Worm (Caenorhabditis elegans) whole organism, late embryonic: ENCODE data around the gene lys-5.

Experiments used
- K09A11.1 ChIP-seq: sonication (generic microtip); optimal IDR thresholded peaks from 2 replicates; lab custom pipeline; 2017; ENCODE audit warnings: antibody characterized with exemption, mild to moderate bottlenecking, missing genetic modification characterization, missing compliant biosample characterization; ENCODE audit not compliant: insufficient read depth
- T23F11.4 ChIP-seq: fragments of 200-800 bp; sonication (Bioruptor generic); optimal IDR thresholded peaks from 2 replicates; lab custom pipeline; 2018; ENCODE audit warnings: mild to moderate bottlenecking, missing genetic modification characterization, missing compliant biosample characterization
- Y22D7AL.16 ChIP-seq: sonication (generic microtip); optimal IDR thresholded peaks from 2 replicates; lab custom pipeline; 2016; ENCODE audit warnings: missing genetic modification characterization, missing compliant biosample characterization
- ahr-1 ChIP-seq: sonication (generic microtip); optimal IDR thresholded peaks from 2 replicates; lab custom pipeline; 2016; ENCODE audit warnings: missing genetic modification characterization, missing compliant biosample characterization
- ama-1 ChIP-seq: fragments of 150-350 bp; optimal IDR thresholded peaks from 2 replicates; lab custom pipeline; 2014
- ceh-24 ChIP-seq: sonication (generic microtip); optimal IDR thresholded peaks from 2 replicates; lab custom pipeline; 2016; ENCODE audit warnings: mild to moderate bottlenecking, missing genetic modification characterization, missing compliant biosample characterization
- ceh-30 ChIP-seq: fragments of 150-350 bp; optimal IDR thresholded peaks from 2 replicates; lab custom pipeline; 2014; ENCODE audit warnings: missing biosample characterization, missing genetic modification characterization
- ceh-34 ChIP-seq: sonication (generic microtip); optimal IDR thresholded peaks from 2 replicates; lab custom pipeline; 2016; ENCODE audit warnings: mild to moderate bottlenecking, missing genetic modification characterization, missing compliant biosample characterization
- ceh-48 ChIP-seq: sonication (generic microtip); optimal IDR thresholded peaks from 2 replicates; lab custom pipeline; 2016; ENCODE audit warnings: missing genetic modification characterization, inconsistent platforms, missing compliant biosample characterization
- ceh-9 ChIP-seq: sonication (generic microtip); optimal IDR thresholded peaks from 2 replicates; lab custom pipeline; 2016; ENCODE audit warnings: mild to moderate bottlenecking, missing genetic modification characterization, inconsistent platforms, missing compliant biosample characterization
- che-1 ChIP-seq: sonication (generic microtip); optimal IDR thresholded peaks from 2 replicates; lab custom pipeline; 2016; ENCODE audit warnings: mild to moderate bottlenecking, missing genetic modification characterization, missing compliant biosample characterization
- dmd-4 ChIP-seq: sonication (generic microtip); optimal IDR thresholded peaks from 2 replicates; lab custom pipeline; 2016; ENCODE audit warnings: borderline replicate concordance, missing genetic modification characterization, missing compliant biosample characterization
- elt-2 ChIP-seq: sonication (generic microtip); optimal IDR thresholded peaks from 2 replicates; lab custom pipeline; 2016; ENCODE audit warnings: missing genetic modification reagents, missing genetic modification characterization, missing compliant biosample characterization
- ets-4 ChIP-seq: sonication (generic microtip); optimal IDR thresholded peaks from 2 replicates; lab custom pipeline; 2016; ENCODE audit warnings: missing genetic modification characterization, missing compliant biosample characterization
- eyg-1 ChIP-seq: sonication (generic microtip); optimal IDR thresholded peaks from 2 replicates; lab custom pipeline; 2016; ENCODE audit warnings: missing genotype, missing genetic modification characterization, missing compliant biosample characterization
- fax-1 ChIP-seq: sonication (generic microtip); optimal IDR thresholded peaks from 2 replicates; lab custom pipeline; 2016; ENCODE audit warnings: missing genotype, missing genetic modification characterization, missing compliant biosample characterization
- fkh-6 ChIP-seq: sonication (generic microtip); optimal IDR thresholded peaks from 2 replicates; lab custom pipeline; 2016; ENCODE audit warnings: missing genetic modification characterization, missing compliant biosample characterization
- hlh-15 ChIP-seq: sonication (generic microtip); optimal IDR thresholded peaks from 2 replicates; lab custom pipeline; 2016; ENCODE audit warnings: missing genetic modification characterization, missing compliant biosample characterization
- hlh-30 ChIP-seq: sonication (generic microtip); optimal IDR thresholded peaks from 2 replicates; lab custom pipeline; 2017; ENCODE audit warnings: antibody characterized with exemption, missing genetic modification characterization, missing compliant biosample characterization; ENCODE audit not compliant: insufficient read depth
- hlh-8 ChIP-seq: sonication (generic microtip); optimal IDR thresholded peaks from 2 replicates; lab custom pipeline; 2016; ENCODE audit warnings: missing genotype, missing genetic modification characterization, missing compliant biosample characterization
- mec-3 ChIP-seq: sonication (generic microtip); optimal IDR thresholded peaks from 2 replicates; lab custom pipeline; 2016; ENCODE audit warnings: borderline replicate concordance, missing genetic modification characterization, missing compliant biosample characterization
- nfya-1 ChIP-seq: sonication (generic microtip); optimal IDR thresholded peaks from 2 replicates; lab custom pipeline; 2017; ENCODE audit warnings: missing genetic modification characterization, mild to moderate bottlenecking, missing compliant biosample characterization, antibody characterized with exemption, moderate library complexity
- odd-2 ChIP-seq: sonication (generic microtip); optimal IDR thresholded peaks from 2 replicates; lab custom pipeline; 2017; ENCODE audit warnings: antibody characterized with exemption, mild to moderate bottlenecking, missing genetic modification characterization, missing compliant biosample characterization
- pag-3 ChIP-seq: sonication (generic microtip); optimal IDR thresholded peaks from 2 replicates; lab custom pipeline; 2016; ENCODE audit warnings: missing compliant biosample characterization, missing genetic modification characterization, borderline replicate concordance
- pat-9 ChIP-seq: fragments of 200-800 bp; sonication (Bioruptor generic); optimal IDR thresholded peaks from 2 replicates; lab custom pipeline; 2018; ENCODE audit warnings: mild to moderate bottlenecking, missing genetic modification characterization, moderate library complexity, missing compliant biosample characterization
- sox-4 ChIP-seq: sonication (generic microtip); optimal IDR thresholded peaks from 2 replicates; lab custom pipeline; 2017; ENCODE audit warnings: mild to moderate bottlenecking, missing genetic modification characterization, inconsistent platforms, missing compliant biosample characterization
- tbx-2 ChIP-seq: sonication (generic microtip); optimal IDR thresholded peaks from 2 replicates; lab custom pipeline; 2016; ENCODE audit warnings: missing genetic modification characterization, missing compliant biosample characterization
- unc-3 ChIP-seq, 2 experiments: fragments of 200-800 bp in 1 of 2; sonication (Bioruptor generic) in 1 of 2; sonication (generic microtip) in 1 of 2; conservative IDR thresholded peaks in 1 of 2; optimal IDR thresholded peaks in 1 of 2; 2 replicates each; pipeline versions ENCODE4 v1.3.6 to Lab custom; 2016 to 2022; ENCODE audit warnings: missing compliant biosample characterization in 2 of 2, missing genetic modification characterization in 2 of 2, missing genetic modification reagents in 1 of 2
- unc-42 ChIP-seq: sonication (generic microtip); optimal IDR thresholded peaks from 2 replicates; lab custom pipeline; 2016; ENCODE audit warnings: missing genotype, missing genetic modification characterization, missing compliant biosample characterization
- unc-86 ChIP-seq: sonication (generic microtip); optimal IDR thresholded peaks from 2 replicates; lab custom pipeline; 2016; ENCODE audit warnings: missing genetic modification characterization, missing compliant biosample characterization
- ztf-16 ChIP-seq: sonication (generic microtip); optimal IDR thresholded peaks from 2 replicates; lab custom pipeline; 2017; ENCODE audit warnings: missing genetic modification characterization, missing compliant biosample characterization

The lys-5 gene

ce11 chrIV:11643829-11644228 lies 18.4 kb upstream of the lys-5 start, which contains the start of gene prx-2:
prx-2 (plus strand) TSS chrIV:11644129.
- TF ChIP-seq unc-3 (GFP tag; conservative IDR thresholded peaks at IDR 0.05; lab: Robert Waterston, UW) (no peak), unc-3 (tag; optimal IDR thresholded peaks at IDR 0.05; lab: Kevin White, UChicago) (no peak), ahr-1 (tag; lab: Kevin White, UChicago) (no peak), hlh-30 (no peak), unc-42 (tag; lab: Kevin White, UChicago) (no peak), fax-1 (tag; lab: Kevin White, UChicago) (no peak), odd-2 (tag; lab: Kevin White, UChicago) (no peak), che-1 (tag; lab: Kevin White, UChicago) (no peak), T23F11.4 (GFP tag; lab: Kevin White, UChicago) (no peak), fkh-6 (tag; lab: Kevin White, UChicago) (no peak), pag-3 (no peak), ztf-16 (tag; lab: Kevin White, UChicago) (no peak), sox-4 (tag; lab: Kevin White, UChicago) (no peak), ama-1 (lab: Kevin White, UChicago) (no peak), mec-3 (tag; lab: Kevin White, UChicago) (no peak), pat-9 (no peak), ceh-48 (tag; lab: Kevin White, UChicago) (no peak), ceh-24 (tag; lab: Kevin White, UChicago) (no peak), nfya-1 (no peak)

DNA sequence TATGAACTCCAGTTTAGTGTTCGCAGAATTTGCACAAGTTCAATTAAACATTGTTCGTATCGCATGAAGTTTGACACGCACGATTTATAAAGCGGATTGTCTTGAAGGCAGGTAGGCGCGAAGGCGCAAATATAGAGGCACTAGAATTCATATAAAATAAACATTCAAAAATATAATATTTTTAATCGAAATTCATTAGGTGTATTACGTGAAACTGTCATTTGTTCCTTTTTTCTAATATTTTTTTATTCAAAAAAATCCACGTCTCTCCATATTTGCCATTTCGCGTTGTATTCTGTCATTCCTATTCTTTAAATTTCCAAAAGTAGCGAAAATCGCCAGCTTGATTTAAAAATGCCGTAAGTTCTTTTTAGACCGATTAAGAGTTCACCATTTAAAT lies 16.4 kb upstream of the lys-5 start, which contains the start of gene ZK809.1:
Gene ZK809.1, plus strand, starts transcription at position 301 of the 400 bp plus-strand sequence.
- TF ChIP-seq sox-4 (tag; lab: Kevin White, UChicago) (no peak), dmd-4 (tag; lab: Kevin White, UChicago) (no peak)

- TF ChIP-seq elt-2 (peak; percentile 71), ceh-48 (tag; lab: Kevin White, UChicago) (no peak), tbx-2 (tag; lab: Kevin White, UChicago) (no peak), ets-4 (tag; lab: Kevin White, UChicago) (no peak)
Measured at ce11 chrIV:11640915-11641314, 15.5 kb upstream of the lys-5 start, which contains the start of gene ttr-50. ttr-50 (minus strand) TSS chrIV:11641015.

DNA sequence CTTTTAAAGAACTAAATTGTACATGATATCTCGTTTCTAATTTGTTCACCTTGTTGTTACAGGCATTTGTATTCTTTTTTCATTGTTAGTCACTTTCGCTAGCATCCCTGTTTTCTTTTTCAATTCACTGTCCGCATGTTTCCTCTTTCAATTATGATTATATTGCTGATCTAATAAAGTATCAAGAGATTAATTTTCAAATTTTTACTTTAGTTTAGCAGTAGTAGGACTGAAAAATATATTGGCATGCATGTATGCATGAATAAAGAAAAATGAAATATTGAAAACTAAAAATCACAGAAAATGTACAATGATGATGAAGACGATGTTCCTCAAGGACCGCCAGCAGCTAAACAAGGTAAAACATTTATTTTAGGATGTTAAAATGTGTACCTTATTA lies 12.6 kb upstream of the lys-5 start, which contains the start of gene rbm-17:
Gene rbm-17, plus strand, starts transcription at position 301 of the 400 bp plus-strand sequence.
- no peak for TF ChIP-seq unc-86 (tag; lab: Kevin White, UChicago)
- TF ChIP-seq Y22D7AL.16: no peak
- TF ChIP-seq ama-1 (lab: Kevin White, UChicago): no peak
- TF ChIP-seq hlh-15: no peak
- TF ChIP-seq dmd-4 (tag; lab: Kevin White, UChicago): no peak
- no peak for TF ChIP-seq ceh-9 (tag; lab: Kevin White, UChicago)
- TF ChIP-seq eyg-1: no peak
- no peak for TF ChIP-seq unc-3 (GFP tag; conservative IDR thresholded peaks at IDR 0.05; lab: Robert Waterston, UW)
- TF ChIP-seq unc-3 (tag; optimal IDR thresholded peaks at IDR 0.05; lab: Kevin White, UChicago): no peak
- TF ChIP-seq tbx-2 (tag; lab: Kevin White, UChicago): no peak
- no peak for TF ChIP-seq ceh-34 (tag; lab: Kevin White, UChicago)
- TF ChIP-seq odd-2 (tag; lab: Kevin White, UChicago): no peak
- no peak for TF ChIP-seq ceh-30
- no peak for TF ChIP-seq ahr-1 (tag; lab: Kevin White, UChicago)
- no peak for TF ChIP-seq T23F11.4 (GFP tag; lab: Kevin White, UChicago)
- TF ChIP-seq K09A11.1 (tag; lab: Kevin White, UChicago): no peak
- no peak for TF ChIP-seq hlh-8 (tag; lab: Kevin White, UChicago)
- TF ChIP-seq, all 69 proteins: peak for 0

ce11 chrIV:11636409-11636723 lies 11.0 kb upstream of the lys-5 start, which contains the start of gene F58B3.6:
F58B3.6 (plus strand) TSS chrIV:11636648.
- TF ChIP-seq hlh-30 (peak; percentile 67), ahr-1 (tag; lab: Kevin White, UChicago) (no peak)
